Fruit fly (Drosophila melanogaster): Measurements from ENCODE around the gene Vha68-2.

Gene Vha68-2

dm6 chr2L:13014038-13014790 lies 40.1 kb downstream of the Vha68-2 start:
- no peak for TF ChIP-seq vri (GFP tag; optimal IDR thresholded peaks at IDR 0.05)
- peak; percentile 99 for TF ChIP-seq svp (GFP tag)

DNA sequence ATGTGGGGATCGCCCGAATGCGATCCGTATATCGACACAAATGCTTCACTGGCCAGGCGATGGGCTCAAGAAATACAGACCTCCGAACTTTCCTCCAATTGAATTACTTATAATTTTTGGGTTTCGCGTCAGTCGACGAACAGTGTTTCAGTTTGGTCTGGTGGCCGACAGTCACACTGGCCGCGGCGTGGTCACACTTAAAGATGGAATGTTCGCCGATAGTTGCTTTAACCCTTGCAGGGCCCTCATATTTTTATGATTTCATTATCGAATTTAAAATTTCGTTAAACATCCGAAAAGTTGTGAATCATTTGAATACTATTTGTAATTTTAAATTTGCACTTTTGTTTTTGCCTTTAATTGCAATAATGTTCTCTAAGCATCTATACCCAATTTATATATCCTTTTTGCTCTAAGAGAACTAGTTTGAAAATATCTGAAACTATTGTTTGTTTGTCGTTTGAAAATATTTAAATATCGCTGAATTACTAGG lies 44.9 kb downstream of the Vha68-2 start, which contains the start of gene Ube4B:
Ube4B (minus strand) TSS at position 443 of the 493 bp plus-strand sequence.
- TF ChIP-seq fd59A (GFP tag; optimal IDR thresholded peaks at IDR 0.05) (no peak), CG6276 (GFP tag; optimal IDR thresholded peaks at IDR 0.05) (no peak), CG11294 (GFP tag; IDR thresholded peaks at IDR 0.05) (no peak), net (GFP tag; optimal IDR thresholded peaks at IDR 0.05) (no peak), Hr38 (GFP tag; optimal IDR thresholded peaks at IDR 0.05) (no peak), pdm3 (GFP tag; optimal IDR thresholded peaks at IDR 0.05) (no peak), esn (GFP tag; optimal IDR thresholded peaks at IDR 0.05) (peak; percentile 69), dsx (GFP tag; optimal IDR thresholded peaks at IDR 0.05; ENCODE audit: poor library complexity, severe bottlenecking) (no peak), Gug (GFP tag; IDR thresholded peaks at IDR 0.05) (peak; percentile 48; the same call in 1 of the 2 replicates), CG11902 (GFP tag; optimal IDR thresholded peaks at IDR 0.05) (no peak), CG16779 (tag; optimal IDR thresholded peaks at IDR 0.05) (no peak), Met (GFP tag; optimal IDR thresholded peaks at IDR 0.05) (no peak), CG1621 (tag; optimal IDR thresholded peaks at IDR 0.05) (no peak), Eip93F (GFP tag; optimal IDR thresholded peaks at IDR 0.05) (no peak), Lpt (GFP tag; optimal IDR thresholded peaks at IDR 0.05) (no peak), vri (GFP tag; optimal IDR thresholded peaks at IDR 0.05) (no peak), dac (GFP tag; optimal IDR thresholded peaks at IDR 0.05) (no peak), CG15336 (GFP tag; IDR thresholded peaks at IDR 0.05) (peak; percentile 36; the same call in 1 of the 2 replicates), fkh (GFP tag; optimal IDR thresholded peaks at IDR 0.05) (no peak), Sox102F (GFP tag; optimal IDR thresholded peaks at IDR 0.05) (no peak), achi (GFP tag; optimal IDR thresholded peaks at IDR 0.05) (no peak), Hr39 (GFP tag; optimal IDR thresholded peaks at IDR 0.05) (peak; percentile 70), Eip75B (GFP tag; optimal IDR thresholded peaks at IDR 0.05) (no peak), Ets96B (tag; optimal IDR thresholded peaks at IDR 0.05) (no peak), CG9139 (GFP tag; optimal IDR thresholded peaks at IDR 0.05) (no peak), CG11762 (GFP tag; optimal IDR thresholded peaks at IDR 0.05; ENCODE audit: insufficient read depth) (peak; percentile 16), CG31627 (GFP tag; optimal IDR thresholded peaks at IDR 0.05) (peak; percentile 71), CG34406 (GFP tag; optimal IDR thresholded peaks at IDR 0.05) (no peak), CG6808 (GFP tag; optimal IDR thresholded peaks at IDR 0.05) (no peak), lz (GFP tag; optimal IDR thresholded peaks at IDR 0.05) (peak; percentile 73), ss (GFP tag; optimal IDR thresholded peaks at IDR 0.05) (no peak), CG6854 (GFP tag; optimal IDR thresholded peaks at IDR 0.05) (no peak), CG3919 (GFP tag; optimal IDR thresholded peaks at IDR 0.05) (no peak), Hr4 (GFP tag; optimal IDR thresholded peaks at IDR 0.05) (no peak), fd85E (GFP tag; optimal IDR thresholded peaks at IDR 0.05) (no peak), Sox15 (GFP tag; optimal IDR thresholded peaks at IDR 0.05) (peak; percentile 16), cyc (GFP tag; optimal IDR thresholded peaks at IDR 0.05) (no peak), CG8632 (GFP tag; optimal IDR thresholded peaks at IDR 0.05) (no peak), OdsH (GFP tag; optimal IDR thresholded peaks at IDR 0.05) (no peak), Blimp-1 (GFP tag; optimal IDR thresholded peaks at IDR 0.05) (no peak), CG3032 (tag; optimal IDR thresholded peaks at IDR 0.05) (peak; percentile 60), spab (GFP tag; optimal IDR thresholded peaks at IDR 0.05) (no peak), Sox14 (GFP tag; optimal IDR thresholded peaks at IDR 0.05) (peak; percentile 85), CG7368 (GFP tag; optimal IDR thresholded peaks at IDR 0.05) (no peak), Eip78C (GFP tag) (peak; percentile 75), CG6163 (GFP tag; IDR thresholded peaks at IDR 0.05) (peak; percentile 41; the same call in 1 of the 3 replicates), CG32006 (GFP tag; optimal IDR thresholded peaks at IDR 0.05) (no peak)

Data from whole organism, prepupa.